Worm (Caenorhabditis elegans) whole organism, L2 larva: ENCODE results near the gene ctf-4.
A peak's percentile ranks its signal among the peaks of the same experiment; 100 is the strongest.

Source experiments
- R02D3.7 ChIP-seq: fragments of 150-350 bp; optimal IDR thresholded peaks from 2 replicates; lab custom pipeline; 2014; ENCODE audit warnings: missing biosample characterization, missing genetic modification characterization
- Y55F3AM.14 ChIP-seq: fragments of 200-800 bp; sonication (Bioruptor generic); optimal IDR thresholded peaks from 2 replicates; lab custom pipeline; 2018; ENCODE audit warnings: mild to moderate bottlenecking, missing genetic modification characterization, missing compliant biosample characterization
- ZK546.5 ChIP-seq: sonication (generic microtip); optimal IDR thresholded peaks from 2 replicates; lab custom pipeline; 2017; ENCODE audit warnings: missing biosample characterization, missing genetic modification characterization
- alr-1 ChIP-seq: fragments of 150-350 bp; optimal IDR thresholded peaks from 2 replicates; lab custom pipeline; 2014; ENCODE audit warnings: missing biosample characterization, missing genetic modification characterization
- aly-2 ChIP-seq: fragments of 150-350 bp; optimal IDR thresholded peaks from 2 replicates; lab custom pipeline; 2014; ENCODE audit warnings: missing biosample characterization, missing genetic modification characterization
- ama-1 ChIP-seq: fragments of 150-350 bp; optimal IDR thresholded peaks from 2 replicates; lab custom pipeline; 2018; ENCODE audit warnings: inconsistent platforms
- blmp-1 ChIP-seq: sonication (generic microtip); optimal IDR thresholded peaks from 2 replicates; lab custom pipeline; 2017; ENCODE audit warnings: missing genetic modification characterization, mild to moderate bottlenecking, missing compliant biosample characterization, antibody characterized with exemption, moderate library complexity; ENCODE audit not compliant: insufficient read depth
- ceh-16 ChIP-seq: fragments of 150-350 bp; optimal IDR thresholded peaks from 2 replicates; lab custom pipeline; 2014; ENCODE audit warnings: missing biosample characterization, missing genetic modification characterization
- ceh-82 ChIP-seq: fragments of 150-350 bp; optimal IDR thresholded peaks from 2 replicates; lab custom pipeline; 2014; ENCODE audit warnings: missing biosample characterization, missing genetic modification characterization
- crh-2 ChIP-seq: sonication (generic microtip); optimal IDR thresholded peaks from 2 replicates; lab custom pipeline; 2017; ENCODE audit warnings: missing biosample characterization, missing genetic modification characterization
- dmd-4 ChIP-seq: sonication (generic microtip); optimal IDR thresholded peaks from 2 replicates; lab custom pipeline; 2017; ENCODE audit warnings: missing biosample characterization, missing genetic modification characterization
- egl-27 ChIP-seq: sonication (generic microtip); optimal IDR thresholded peaks from 3 replicates; lab custom pipeline; 2017; ENCODE audit warnings: missing biosample characterization, missing genetic modification reagents, missing genetic modification characterization
- elt-1 ChIP-seq: fragments of 150-350 bp; optimal IDR thresholded peaks from 2 replicates; lab custom pipeline; 2014; ENCODE audit warnings: missing biosample characterization, missing genetic modification characterization
- elt-3 ChIP-seq: sonication (generic microtip); optimal IDR thresholded peaks from 2 replicates; lab custom pipeline; 2017; ENCODE audit warnings: missing biosample characterization, missing genetic modification characterization
- fos-1 ChIP-seq: fragments of 150-350 bp; optimal IDR thresholded peaks from 2 replicates; lab custom pipeline; 2014; ENCODE audit warnings: missing biosample characterization, missing genetic modification characterization
- gmeb-1 ChIP-seq: fragments of 150-350 bp; optimal IDR thresholded peaks from 2 replicates; lab custom pipeline; 2014; ENCODE audit warnings: missing biosample characterization, missing genetic modification characterization
- lin-11 ChIP-seq: fragments of 150-350 bp; sonication (generic microtip); optimal IDR thresholded peaks from 2 replicates; lab custom pipeline; 2014; ENCODE audit warnings: missing biosample characterization, missing genetic modification characterization, inconsistent platforms, mixed read lengths
- lin-39 ChIP-seq: fragments of 150-350 bp; optimal IDR thresholded peaks from 2 replicates; lab custom pipeline; 2014; ENCODE audit warnings: missing biosample characterization, missing genetic modification reagents, missing genetic modification characterization
- lsy-2 ChIP-seq, 2 experiments: fragments of 150-350 bp in 1 of 2; sonication (generic microtip) in 1 of 2; optimal IDR thresholded peaks; 2 replicates each; lab custom pipeline; 2014 to 2017; ENCODE audit warnings: missing biosample characterization in 2 of 2, missing genetic modification characterization in 2 of 2
- mab-5 ChIP-seq: fragments of 150-350 bp; optimal IDR thresholded peaks from 2 replicates; lab custom pipeline; 2014; ENCODE audit warnings: missing biosample characterization, missing genetic modification characterization
- mbf-1 ChIP-seq: sonication (generic microtip); optimal IDR thresholded peaks from 2 replicates; lab custom pipeline; 2017; ENCODE audit warnings: missing biosample characterization, missing genetic modification characterization
- mdl-1 ChIP-seq, 2 experiments: fragments of 150-350 bp in 1 of 2; sonication (generic microtip) in 1 of 2; optimal IDR thresholded peaks; 2 replicates each; lab custom pipeline; 2017; ENCODE audit warnings: missing biosample characterization in 2 of 2, missing genetic modification characterization in 2 of 2
- nhr-10 ChIP-seq: sonication (generic microtip); optimal IDR thresholded peaks from 2 replicates; lab custom pipeline; 2017; ENCODE audit warnings: missing biosample characterization, missing genetic modification characterization
- nhr-12 ChIP-seq: fragments of 150-350 bp; optimal IDR thresholded peaks from 2 replicates; lab custom pipeline; 2014; ENCODE audit warnings: missing biosample characterization, missing genetic modification characterization
- nhr-21 ChIP-seq: fragments of 150-350 bp; optimal IDR thresholded peaks from 2 replicates; lab custom pipeline; 2014; ENCODE audit warnings: missing biosample characterization, missing genetic modification characterization
- nhr-237 ChIP-seq: fragments of 150-350 bp; optimal IDR thresholded peaks from 2 replicates; lab custom pipeline; 2014; ENCODE audit warnings: missing biosample characterization, missing genetic modification characterization
- nhr-25 ChIP-seq: fragments of 150-350 bp; sonication (generic microtip); optimal IDR thresholded peaks from 3 replicates; lab custom pipeline; 2014; ENCODE audit warnings: missing biosample characterization, missing genetic modification characterization
- nhr-6 ChIP-seq: fragments of 150-350 bp; optimal IDR thresholded peaks from 2 replicates; lab custom pipeline; 2014; ENCODE audit warnings: missing biosample characterization, missing genetic modification characterization
- nhr-77 ChIP-seq: fragments of 150-350 bp; optimal IDR thresholded peaks from 2 replicates; lab custom pipeline; 2014; ENCODE audit warnings: missing biosample characterization, missing genetic modification characterization
- peb-1 ChIP-seq: fragments of 150-350 bp; optimal IDR thresholded peaks from 2 replicates; lab custom pipeline; 2014; ENCODE audit warnings: missing biosample characterization, missing genetic modification characterization
- sem-4 ChIP-seq: fragments of 150-350 bp; optimal IDR thresholded peaks from 2 replicates; lab custom pipeline; 2014; ENCODE audit warnings: missing biosample characterization, missing genetic modification reagents, missing genetic modification characterization
- skn-1 ChIP-seq: sonication (generic microtip); optimal IDR thresholded peaks from 2 replicates; lab custom pipeline; 2017; ENCODE audit warnings: missing biosample characterization, missing genetic modification characterization
- sma-3 ChIP-seq: sonication (generic microtip); optimal IDR thresholded peaks from 2 replicates; lab custom pipeline; 2016; ENCODE audit warnings: missing genetic modification reagents, missing genetic modification characterization, missing compliant biosample characterization
- sma-9 ChIP-seq, 2 experiments: fragments of 150-350 bp in 1 of 2; sonication (generic microtip) in 1 of 2; optimal IDR thresholded peaks; 2 replicates each; lab custom pipeline; 2014 to 2016; ENCODE audit warnings: missing genetic modification characterization in 2 of 2, mild to moderate bottlenecking in 1 of 2, missing biosample characterization in 1 of 2, missing compliant biosample characterization in 1 of 2, missing genetic modification reagents in 1 of 2, moderate library complexity in 1 of 2
- snpc-4 ChIP-seq: fragments of 150-350 bp; optimal IDR thresholded peaks from 2 replicates; lab custom pipeline; 2014; ENCODE audit warnings: missing biosample characterization, missing genetic modification characterization
- unc-39 ChIP-seq: fragments of 150-350 bp; optimal IDR thresholded peaks from 2 replicates; lab custom pipeline; 2014; ENCODE audit warnings: missing biosample characterization, missing genetic modification characterization
- unc-55 ChIP-seq: fragments of 150-350 bp; sonication (generic microtip); optimal IDR thresholded peaks from 3 replicates; lab custom pipeline; 2014; ENCODE audit warnings: missing biosample characterization, missing genetic modification reagents, missing genetic modification characterization
- unc-62 ChIP-seq: fragments of 150-350 bp; optimal IDR thresholded peaks from 2 replicates; lab custom pipeline; 2014; ENCODE audit warnings: missing biosample characterization, missing genetic modification reagents, missing genetic modification characterization
- zag-1 ChIP-seq: fragments of 150-350 bp; optimal IDR thresholded peaks from 2 replicates; lab custom pipeline; 2014; ENCODE audit warnings: missing biosample characterization, missing genetic modification characterization
- ztf-1 ChIP-seq: fragments of 200-800 bp; sonication (Bioruptor generic); conservative IDR thresholded peaks from 2 replicates; pipeline ENCODE4 v1.3.6; 2022; ENCODE audit warnings: missing genetic modification characterization, missing compliant biosample characterization
- ztf-11 ChIP-seq: sonication (generic microtip); optimal IDR thresholded peaks from 2 replicates; lab custom pipeline; 2017; ENCODE audit warnings: missing biosample characterization, missing genetic modification characterization

The ctf-4 gene

DNA sequence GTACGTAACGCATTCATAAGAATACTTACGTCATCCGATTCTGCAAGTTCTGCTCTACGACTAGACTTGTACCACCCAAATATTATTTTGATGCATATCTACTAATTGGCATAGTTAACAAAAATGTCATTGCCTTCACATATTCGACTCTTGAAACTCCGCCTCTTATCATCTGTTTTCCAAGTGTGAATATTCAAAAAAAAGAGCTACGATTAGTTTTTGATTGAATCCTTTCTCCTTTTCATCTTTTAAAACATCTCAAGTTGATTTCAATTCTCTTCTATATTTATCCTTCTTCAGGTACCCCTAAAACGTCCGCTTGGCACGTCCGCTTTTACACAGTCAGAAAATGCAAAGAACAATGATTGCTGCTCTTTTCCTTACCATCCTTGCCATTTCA lies 17.4 kb downstream of the ctf-4 start, which contains the start of gene F17C11.2:
Gene F17C11.2 (plus strand): TSS at position 301 of the 400 bp plus-strand sequence.
- no peak for TF ChIP-seq peb-1
- no peak for TF ChIP-seq unc-62 (GFP tag; lab: Kevin White, UChicago)

DNA sequence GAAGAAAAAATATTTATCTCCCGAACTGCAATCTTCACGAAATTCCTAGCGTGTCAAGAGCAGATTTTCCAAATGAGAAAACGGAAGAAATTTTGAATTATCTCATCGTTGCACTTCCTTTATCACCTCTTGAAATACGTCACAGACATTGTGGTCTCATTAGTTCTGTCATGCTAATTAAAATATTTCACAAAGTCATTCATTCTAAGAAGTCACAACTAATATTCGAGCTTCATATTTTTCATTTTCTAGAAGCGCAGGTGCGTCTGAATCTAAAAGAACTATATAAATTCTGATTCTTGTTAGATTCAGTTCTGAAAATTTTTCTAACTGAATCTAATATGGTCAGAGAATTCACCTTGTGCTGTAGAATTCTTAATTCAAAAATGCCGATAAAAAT lies 18.1 kb downstream of the ctf-4 start:
- TF ChIP-seq aly-2 (tag; lab: Kevin White, UChicago) (no peak), sem-4 (no peak), crh-2 (no peak), fos-1 (tag; lab: Kevin White, UChicago) (no peak), blmp-1 (tag; lab: Kevin White, UChicago) (no peak), ceh-16 (tag; lab: Kevin White, UChicago) (no peak), Y55F3AM.14 (GFP tag; lab: Kevin White, UChicago) (no peak), ama-1 (lab: Kevin White, UChicago) (no peak), lin-11 (tag; lab: Kevin White, UChicago) (no peak), ztf-1 (GFP tag; lab: Robert Waterston, UW) (no peak), ztf-11 (tag; lab: Kevin White, UChicago) (no peak), alr-1 (tag; lab: Kevin White, UChicago) (no peak)

DNA sequence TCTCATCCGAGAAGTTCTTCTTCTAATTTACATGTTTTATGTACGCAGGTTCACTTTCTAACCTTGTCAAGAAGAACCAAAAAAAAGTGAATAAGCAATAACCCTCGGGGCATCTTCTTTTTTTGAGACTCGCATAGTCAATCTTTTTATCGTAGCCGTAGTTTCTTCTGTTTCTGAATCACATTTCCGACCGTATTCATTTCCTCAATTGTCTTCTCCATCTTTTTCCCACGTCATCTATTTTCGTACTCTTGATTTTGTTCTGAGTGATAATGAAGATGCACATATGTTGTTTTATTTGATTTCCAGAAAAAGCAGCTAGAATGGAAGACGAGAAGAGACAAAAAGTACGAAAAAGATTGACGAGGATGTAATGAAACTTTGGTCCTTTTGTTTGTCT lies 20.4 kb downstream of the ctf-4 start:
- no peak for TF ChIP-seq lin-39 (tag; lab: Kevin White, UChicago)
- no peak for TF ChIP-seq dmd-4 (tag; lab: Kevin White, UChicago)
- no peak for TF ChIP-seq mbf-1 (tag; lab: Kevin White, UChicago)
- TF ChIP-seq ceh-82 (tag; lab: Kevin White, UChicago), result no peak
- peak in 1 of 2 experiments; percentile 15 for TF ChIP-seq lsy-2 (tag; optimal IDR thresholded peaks at IDR 0.05; lab: Kevin White, UChicago)
- no peak for TF ChIP-seq sem-4

ce11 chrV:10942161-10942560 lies 23.2 kb downstream of the ctf-4 start, which contains the start of gene zip-9:
zip-9 (plus strand) TSS chrV:10942461.
- TF ChIP-seq ztf-1 (GFP tag; lab: Robert Waterston, UW), result no peak
- TF ChIP-seq, all 48 proteins: peak for 0

DNA sequence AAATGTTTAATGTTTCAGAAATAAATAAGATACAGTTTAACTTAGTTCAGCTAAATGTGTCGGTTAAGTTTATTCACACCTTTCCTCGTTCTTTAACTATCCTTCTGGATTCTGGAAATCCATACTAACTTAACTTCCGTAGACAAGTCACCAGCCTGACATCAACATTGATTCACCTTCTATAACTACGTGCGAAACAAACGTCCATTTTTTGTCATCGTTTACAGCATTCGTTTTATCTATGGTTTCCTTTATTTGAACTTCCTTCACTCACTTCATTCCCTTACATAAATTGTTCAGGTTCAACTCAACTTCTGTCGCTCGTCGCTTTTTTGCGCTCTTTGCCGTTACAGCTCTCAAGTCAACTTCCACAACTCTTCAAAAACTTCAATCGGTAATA lies 24.2 kb downstream of the ctf-4 start, which contains the start of gene F17C11.26:
Gene F17C11.26 (plus strand): TSS at position 301 of the 400 bp plus-strand sequence.
- TF ChIP-seq snpc-4 (tag; lab: Kevin White, UChicago) (no peak), skn-1 (tag; lab: Kevin White, UChicago) (no peak)

ce11 chrV:10940571-10940991 lies 24.8 kb downstream of the ctf-4 start:
- no peak for TF ChIP-seq lin-11 (tag; lab: Kevin White, UChicago)
- TF ChIP-seq lsy-2 (tag; optimal IDR thresholded peaks at IDR 0.05; lab: Kevin White, UChicago), result peak in 1 of 2 experiments; percentile 65
- peak; percentile 75 for TF ChIP-seq skn-1 (tag; lab: Kevin White, UChicago)
- TF ChIP-seq sma-3 (GFP tag; lab: Kevin White, UChicago), result peak; percentile 72
- no peak for TF ChIP-seq R02D3.7 (tag; lab: Kevin White, UChicago)
- TF ChIP-seq sma-9 (GFP tag; optimal IDR thresholded peaks at IDR 0.05; lab: Kevin White, UChicago), result peak; percentile 67
- TF ChIP-seq sma-9 (tag; optimal IDR thresholded peaks at IDR 0.05; lab: Kevin White, UChicago), result no peak
- no peak for TF ChIP-seq alr-1 (tag; lab: Kevin White, UChicago)
- no peak for TF ChIP-seq nhr-6 (tag; lab: Kevin White, UChicago)
- TF ChIP-seq aly-2 (tag; lab: Kevin White, UChicago), result no peak
- peak; percentile 62 for TF ChIP-seq gmeb-1 (tag; lab: Kevin White, UChicago)
- TF ChIP-seq mdl-1 (tag; optimal IDR thresholded peaks at IDR 0.05; lab: Kevin White, UChicago), result peak in 1 of 2 experiments; percentile 24
- TF ChIP-seq elt-3 (tag; lab: Kevin White, UChicago), result no peak
- no peak for TF ChIP-seq unc-39
- TF ChIP-seq ZK546.5 (tag; lab: Kevin White, UChicago), result no peak
- no peak for TF ChIP-seq dmd-4 (tag; lab: Kevin White, UChicago)
- no peak for TF ChIP-seq elt-1 (tag; lab: Kevin White, UChicago)
- TF ChIP-seq peb-1, result no peak
- no peak for TF ChIP-seq nhr-10 (tag; lab: Kevin White, UChicago)
- peak; percentile 56 for TF ChIP-seq nhr-21
- TF ChIP-seq ztf-11 (tag; lab: Kevin White, UChicago), result no peak
- no peak for TF ChIP-seq nhr-12
- TF ChIP-seq nhr-25 (tag; lab: Kevin White, UChicago), result peak; percentile 45
- TF ChIP-seq Y55F3AM.14 (GFP tag; lab: Kevin White, UChicago), result peak; percentile 77
- TF ChIP-seq zag-1, result peak; percentile 27
- no peak for TF ChIP-seq lin-39 (tag; lab: Kevin White, UChicago)
- no peak for TF ChIP-seq nhr-77
- peak; percentile 75 for TF ChIP-seq egl-27 (tag; lab: Kevin White, UChicago)
- TF ChIP-seq nhr-237 (tag; lab: Kevin White, UChicago), result no peak
- peak; percentile 59 for TF ChIP-seq unc-55 (GFP tag; lab: Kevin White, UChicago)
- no peak for TF ChIP-seq unc-62 (GFP tag; lab: Kevin White, UChicago)
- TF ChIP-seq ztf-1 (GFP tag; lab: Robert Waterston, UW), result no peak
- TF ChIP-seq mab-5 (tag; lab: Kevin White, UChicago), result no peak
- no peak for TF ChIP-seq sem-4
- TF ChIP-seq crh-2, result peak; percentile 81
- TF ChIP-seq ceh-16 (tag; lab: Kevin White, UChicago), result no peak
